Fruit fly (Drosophila melanogaster) whole organism, embryonic: Measurements from ENCODE around the gene CG7366.
A peak's percentile ranks its signal among the peaks of the same experiment; 100 is the strongest.

ENCODE experiments used
- Adf1 ChIP-seq: fragments of 200-800 bp; sonication (Bioruptor generic); IDR thresholded peaks from 2 replicates; pipeline ENCODE4 v1.3.6; 2022; ENCODE audit warnings: missing biosample characterization, missing genetic modification characterization
- CG11456 ChIP-seq: fragments of 200-800 bp; sonication (Bioruptor generic); IDR thresholded peaks from 3 replicates; pipeline ENCODE4 v1.3.6; 2022; ENCODE audit warnings: missing biosample characterization, missing genetic modification characterization
- CG12219 ChIP-seq: fragments of 200-800 bp; sonication (Bioruptor generic); optimal IDR thresholded peaks from 3 replicates; lab custom pipeline; 2018; ENCODE audit warnings: missing biosample characterization, mild to moderate bottlenecking, missing genetic modification characterization
- CG14050 ChIP-seq: fragments of 200-800 bp; sonication (Bioruptor generic); IDR thresholded peaks from 3 replicates; pipeline ENCODE4 v1.3.6; 2022; ENCODE audit warnings: missing biosample characterization, missing genetic modification characterization
- CG14710 ChIP-seq: fragments of 200-800 bp; sonication (Bioruptor generic); optimal IDR thresholded peaks from 3 replicates; lab custom pipeline; 2019; ENCODE audit warnings: missing biosample characterization, mild to moderate bottlenecking, missing genetic modification characterization, moderate library complexity
- CG16813 ChIP-seq: fragments of 200-800 bp; sonication (Bioruptor generic); IDR thresholded peaks from 3 replicates; pipeline ENCODE4 v1.3.6; 2022; ENCODE audit warnings: missing biosample characterization, missing genetic modification characterization; ENCODE audit not compliant: partially characterized antibody
- CG17612 ChIP-seq: fragments of 200-800 bp; sonication (Bioruptor generic); IDR thresholded peaks from 2 replicates; pipeline ENCODE4 v1.3.6; 2022; ENCODE audit warnings: missing biosample characterization, missing genetic modification characterization
- CG2875 ChIP-seq: fragments of 200-800 bp; sonication (Bioruptor generic); optimal IDR thresholded peaks from 2 replicates; lab custom pipeline; 2017; ENCODE audit warnings: missing biosample characterization, mild to moderate bottlenecking, missing genetic modification characterization, missing genetic modification reagents
- CG31441 ChIP-seq: fragments of 200-800 bp; sonication (Bioruptor generic); IDR thresholded peaks from 2 replicates; pipeline ENCODE4 v1.3.6; 2022; ENCODE audit warnings: missing biosample characterization, missing genetic modification characterization
- CG32772 ChIP-seq: fragments of 200-800 bp; sonication (Bioruptor generic); IDR thresholded peaks from 2 replicates; pipeline ENCODE4 v1.3.6; 2022; ENCODE audit warnings: missing biosample characterization, missing genetic modification characterization
- CG34224 ChIP-seq: fragments of 200-800 bp; sonication (Bioruptor generic); IDR thresholded peaks from 3 replicates; pipeline ENCODE4 v1.3.6; 2022; ENCODE audit warnings: missing biosample characterization, missing genetic modification characterization; ENCODE audit not compliant: partially characterized antibody
- CG3847 ChIP-seq: fragments of 200-800 bp; sonication (Bioruptor generic); IDR thresholded peaks from 2 replicates; pipeline ENCODE4 v1.3.6; 2022; ENCODE audit warnings: missing biosample characterization, missing genetic modification characterization
- CG42726 ChIP-seq: fragments of 200-800 bp; sonication (Bioruptor generic); IDR thresholded peaks from 2 replicates; pipeline ENCODE4 v1.3.6; 2022; ENCODE audit warnings: missing biosample characterization, missing genetic modification characterization; ENCODE audit not compliant: partially characterized antibody
- CG4404 ChIP-seq: fragments of 200-800 bp; sonication (Bioruptor generic); IDR thresholded peaks from 2 replicates; pipeline ENCODE4 v1.3.6; 2022; ENCODE audit warnings: missing biosample characterization, missing genetic modification characterization
- CG4854 ChIP-seq: fragments of 200-800 bp; sonication (Bioruptor generic); optimal IDR thresholded peaks from 2 replicates; lab custom pipeline; 2016; ENCODE audit warnings: missing biosample characterization, missing genetic modification characterization, inconsistent platforms
- CG6765 ChIP-seq: fragments of 200-800 bp; sonication (Bioruptor generic); optimal IDR thresholded peaks from 3 replicates; lab custom pipeline; 2017; ENCODE audit warnings: missing biosample characterization, mild to moderate bottlenecking, missing genetic modification characterization
- CG6791 ChIP-seq: fragments of 200-800 bp; sonication (Bioruptor generic); IDR thresholded peaks from 3 replicates; pipeline ENCODE4 v1.3.6; 2022; ENCODE audit warnings: missing biosample characterization, missing genetic modification characterization; ENCODE audit not compliant: partially characterized antibody
- CG7556 ChIP-seq: fragments of 200-800 bp; sonication (Bioruptor generic); optimal IDR thresholded peaks from 2 replicates; lab custom pipeline; 2017; ENCODE audit warnings: missing biosample characterization, mild to moderate bottlenecking, missing genetic modification characterization
- CG7963 ChIP-seq: fragments of 200-800 bp; sonication (Bioruptor generic); IDR thresholded peaks from 3 replicates; pipeline ENCODE4 v1.3.6; 2022; ENCODE audit warnings: missing biosample characterization, missing genetic modification characterization; ENCODE audit not compliant: partially characterized antibody
- CG8290 ChIP-seq, 3 experiments: fragments of 200-800 bp; sonication (Bioruptor generic); optimal IDR thresholded peaks; 2 replicates each; lab custom pipeline; 2016 to 2019; ENCODE audit warnings: missing biosample characterization in 3 of 3, missing genetic modification characterization in 3 of 3, mild to moderate bottlenecking in 2 of 3, moderate library complexity in 1 of 3
- D ChIP-seq, 2 experiments: fragments of 200-800 bp in 1 of 2; fragments of >200 bp in 1 of 2; sonication (Bioruptor generic) in 1 of 2; optimal IDR thresholded peaks; 2 replicates in 1 of 2; 3 replicates in 1 of 2; lab custom pipeline; 2017; ENCODE audit warnings: mild to moderate bottlenecking in 1 of 2, missing biosample characterization in 1 of 2, missing genetic modification characterization in 1 of 2, missing genetic modification reagents in 1 of 2
- Dad ChIP-seq: fragments of 200-800 bp; sonication (Bioruptor generic); optimal IDR thresholded peaks from 3 replicates; lab custom pipeline; 2016; ENCODE audit warnings: missing biosample characterization, missing genetic modification characterization
- Dip3 ChIP-seq: fragments of 200-800 bp; sonication (Bioruptor generic); optimal IDR thresholded peaks from 3 replicates; lab custom pipeline; 2016; ENCODE audit warnings: missing biosample characterization, missing genetic modification characterization
- Fer3 ChIP-seq: fragments of 200-800 bp; sonication (Bioruptor generic); optimal IDR thresholded peaks from 2 replicates; lab custom pipeline; 2018; ENCODE audit warnings: missing biosample characterization, mild to moderate bottlenecking, missing genetic modification characterization, moderate library complexity
- Hand ChIP-seq: fragments of 200-800 bp; sonication (Bioruptor generic); optimal IDR thresholded peaks from 2 replicates; lab custom pipeline; 2017; ENCODE audit warnings: mild to moderate bottlenecking, missing biosample characterization, missing genetic modification reagents, missing genetic modification characterization
- Mad ChIP-seq: fragments of 200-800 bp; sonication (Bioruptor generic); optimal IDR thresholded peaks from 2 replicates; lab custom pipeline; 2016; ENCODE audit warnings: missing biosample characterization, missing genetic modification characterization
- Nf-YA ChIP-seq: fragments of 200-800 bp; sonication (Bioruptor generic); IDR thresholded peaks from 2 replicates; pipeline ENCODE4 v1.3.6; 2022; ENCODE audit warnings: missing biosample characterization, missing genetic modification characterization
- Nf-YC ChIP-seq: fragments of 200-800 bp; optimal IDR thresholded peaks from 3 replicates; lab custom pipeline; 2019; ENCODE audit warnings: missing biosample characterization, mild to moderate bottlenecking, missing genetic modification characterization, moderate library complexity
- ab ChIP-seq: fragments of 200-800 bp; sonication (Bioruptor generic); optimal IDR thresholded peaks from 2 replicates; lab custom pipeline; 2016; ENCODE audit warnings: missing biosample characterization, missing genetic modification characterization
- caup ChIP-seq: fragments of 200-800 bp; sonication (Bioruptor generic); optimal IDR thresholded peaks from 3 replicates; lab custom pipeline; 2017; ENCODE audit warnings: missing biosample characterization, mild to moderate bottlenecking, missing genetic modification characterization, moderate library complexity; ENCODE audit not compliant: severe bottlenecking
- crc ChIP-seq: fragments of 200-800 bp; sonication (Bioruptor generic); optimal IDR thresholded peaks from 2 replicates; lab custom pipeline; 2016; ENCODE audit warnings: missing biosample characterization, missing genetic modification characterization
- crol ChIP-seq: fragments of 200-800 bp; sonication (Bioruptor generic); IDR thresholded peaks from 2 replicates; pipeline ENCODE4 v1.3.6; 2022; ENCODE audit warnings: missing biosample characterization, missing genetic modification characterization
- dan ChIP-seq: fragments of 200-800 bp; sonication (Bioruptor generic); IDR thresholded peaks from 2 replicates; pipeline ENCODE4 v1.3.6; 2022; ENCODE audit warnings: missing biosample characterization, missing genetic modification characterization
- danr ChIP-seq: fragments of 200-800 bp; sonication (Bioruptor generic); IDR thresholded peaks from 2 replicates; pipeline ENCODE4 v1.3.6; 2022; ENCODE audit warnings: missing biosample characterization, missing genetic modification characterization
- dmrt11E ChIP-seq: fragments of 200-800 bp; sonication (Bioruptor generic); optimal IDR thresholded peaks from 3 replicates; lab custom pipeline; 2018; ENCODE audit warnings: missing biosample characterization, mild to moderate bottlenecking, missing genetic modification characterization, moderate library complexity
- ewg ChIP-seq: fragments of 200-800 bp; sonication (Bioruptor generic); optimal IDR thresholded peaks from 3 replicates; lab custom pipeline; 2017; ENCODE audit warnings: mild to moderate bottlenecking, missing biosample characterization, missing genetic modification reagents, missing genetic modification characterization
- exex ChIP-seq: fragments of 200-800 bp; sonication (Bioruptor generic); optimal IDR thresholded peaks from 4 replicates; lab custom pipeline; 2018; ENCODE audit warnings: missing biosample characterization, mild to moderate bottlenecking, missing genetic modification characterization, moderate library complexity
- fu2 ChIP-seq: fragments of 200-800 bp; sonication (Bioruptor generic); optimal IDR thresholded peaks from 2 replicates; lab custom pipeline; 2016; ENCODE audit warnings: missing biosample characterization, missing genetic modification characterization
- hb ChIP-seq: fragments of 200-800 bp; sonication (Bioruptor generic); IDR thresholded peaks from 3 replicates; pipeline ENCODE4 v1.3.6; 2022; ENCODE audit warnings: missing biosample characterization, missing genetic modification characterization; ENCODE audit not compliant: partially characterized antibody
- hth ChIP-seq: fragments of >200 bp; optimal IDR thresholded peaks from 2 replicates; lab custom pipeline; 2017; ENCODE audit warnings: inconsistent platforms
- lmd ChIP-seq: fragments of 200-800 bp; sonication (Bioruptor generic); IDR thresholded peaks from 2 replicates; pipeline ENCODE4 v1.3.6; 2022; ENCODE audit warnings: missing biosample characterization, missing genetic modification characterization
- lola ChIP-seq, 3 experiments: fragments of >200 bp in 2 of 3; fragments of 200-800 bp in 1 of 3; sonication (Bioruptor generic) in 1 of 3; optimal IDR thresholded peaks; 2 replicates each; lab custom pipeline; 2017 to 2019; ENCODE audit warnings: missing biosample characterization in 3 of 3, missing genetic modification characterization in 3 of 3, mild to moderate bottlenecking in 1 of 3, moderate library complexity in 1 of 3
- nerfin-1 ChIP-seq: fragments of 200-800 bp; sonication (Bioruptor generic); optimal IDR thresholded peaks from 3 replicates; lab custom pipeline; 2019; ENCODE audit warnings: missing biosample characterization, mild to moderate bottlenecking, missing genetic modification characterization, moderate library complexity
- nerfin-2 ChIP-seq: fragments of 200-800 bp; sonication (Bioruptor generic); IDR thresholded peaks from 2 replicates; pipeline ENCODE4 v1.3.6; 2022; ENCODE audit warnings: missing biosample characterization, missing genetic modification characterization; ENCODE audit not compliant: partially characterized antibody
- pita ChIP-seq: fragments of 200-800 bp; sonication (Bioruptor generic); optimal IDR thresholded peaks from 2 replicates; lab custom pipeline; 2017; ENCODE audit warnings: missing biosample characterization, mild to moderate bottlenecking, missing genetic modification characterization
- ranshi ChIP-seq: fragments of 200-800 bp; sonication (Bioruptor generic); IDR thresholded peaks from 2 replicates; pipeline ENCODE4 v1.3.6; 2022; ENCODE audit warnings: missing biosample characterization, missing genetic modification characterization
- slp2 ChIP-seq: fragments of 200-800 bp; sonication (Bioruptor generic); optimal IDR thresholded peaks from 2 replicates; lab custom pipeline; 2016; ENCODE audit warnings: missing biosample characterization, missing genetic modification characterization
- twi ChIP-seq: fragments of 200-800 bp; optimal IDR thresholded peaks from 2 replicates; lab custom pipeline; 2019; ENCODE audit warnings: missing biosample characterization, mild to moderate bottlenecking, missing genetic modification characterization, moderate library complexity

Gene CG7366

DNA sequence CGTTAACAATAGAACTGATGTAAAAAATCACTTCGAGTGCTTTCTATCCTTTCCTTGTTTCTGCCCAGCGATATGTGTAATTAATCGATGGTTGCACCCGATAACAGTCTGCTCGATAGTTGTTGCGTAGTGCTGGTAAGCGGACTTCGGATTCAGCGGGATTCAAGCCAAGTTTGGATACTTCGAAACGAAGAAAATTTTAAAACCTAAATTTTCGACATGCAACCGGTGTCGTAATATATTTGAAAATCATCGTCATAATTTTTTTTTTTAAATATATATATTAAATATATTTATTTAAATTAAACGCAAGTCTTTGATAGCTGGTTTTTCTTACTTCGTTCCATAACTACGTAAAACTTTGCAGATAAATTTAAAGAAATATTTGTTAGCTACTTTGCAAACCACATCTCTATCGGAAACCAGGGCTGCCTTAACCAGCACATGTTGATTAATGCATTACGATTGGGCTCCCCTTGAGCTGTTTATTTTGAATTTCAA, 4.4 kb downstream of the CG7366 start, which contains the start of the genes UbcE2M and Dhps (continued):
- TF ChIP-seq CG6791, result peak; percentile 82
- no peak for TF ChIP-seq CG31441
- TF ChIP-seq CG42726 (GFP tag; lab: Robert Waterston, UW), result peak; percentile 53
- peak; percentile 63 for TF ChIP-seq CG32772 (GFP tag; lab: Robert Waterston, UW)
- TF ChIP-seq lmd, result peak; percentile 61
- TF ChIP-seq CG7556 (GFP tag; lab: Kevin White, UChicago), result peak; percentile 70
- TF ChIP-seq Hand (GFP tag; lab: Kevin White, UChicago), result peak; percentile 19
- peak; percentile 56; the same call in 1 of the 2 replicates for TF ChIP-seq ranshi
- no peak for TF ChIP-seq crol (GFP tag; lab: Robert Waterston, UW)
- TF ChIP-seq ab (GFP tag; lab: Kevin White, UChicago), result no peak
- TF ChIP-seq CG34224, result peak; percentile 59
- TF ChIP-seq Nf-YA (GFP tag; lab: Robert Waterston, UW), result no peak
- TF ChIP-seq CG11456 (GFP tag; lab: Robert Waterston, UW), result peak; percentile 80
- TF ChIP-seq danr, result no peak
- peak; percentile 87 for TF ChIP-seq CG3847 (GFP tag; lab: Robert Waterston, UW)
- TF ChIP-seq ewg, result no peak
- TF ChIP-seq twi (tag; lab: Kevin White, UChicago), result peak; percentile 85
- TF ChIP-seq CG17612, result no peak
- peak; percentile 19 for TF ChIP-seq CG4854 (GFP tag; lab: Kevin White, UChicago)
- TF ChIP-seq fu2 (GFP tag; lab: Kevin White, UChicago), result peak; percentile 64
- no peak for TF ChIP-seq D (optimal IDR thresholded peaks at IDR 0.05; lab: Kevin White, UChicago)
- peak; percentile 52 for TF ChIP-seq D (GFP tag; optimal IDR thresholded peaks at IDR 0.05; lab: Kevin White, UChicago)
- TF ChIP-seq CG16813, result peak; percentile 82
- TF ChIP-seq CG14050 (GFP tag; lab: Robert Waterston, UW), result peak; percentile 46; the same call in 1 of the 3 replicates
- no peak for TF ChIP-seq Mad (GFP tag; lab: Kevin White, UChicago)
- TF ChIP-seq dmrt11E (tag; lab: Kevin White, UChicago), result peak; percentile 76
- peak; percentile 63; the same call in 2 of the 3 replicates for TF ChIP-seq CG7963 (GFP tag; lab: Robert Waterston, UW)
- TF ChIP-seq hth, result no peak
- TF ChIP-seq hb (GFP tag; lab: Robert Waterston, UW), result peak; percentile 21; the same call in 2 of the 3 replicates
- TF ChIP-seq exex (tag; lab: Kevin White, UChicago), result no peak
- TF ChIP-seq CG14710 (tag; lab: Kevin White, UChicago), result peak; percentile 85
- peak; percentile 36 for TF ChIP-seq caup (GFP tag; lab: Kevin White, UChicago)
- TF ChIP-seq CG2875 (GFP tag; lab: Kevin White, UChicago), result no peak
- no peak for TF ChIP-seq CG12219 (GFP tag; lab: Kevin White, UChicago)
- peak; percentile 76 for TF ChIP-seq Fer3
- peak; percentile 49 for TF ChIP-seq Dip3 (GFP tag; lab: Kevin White, UChicago)
- no peak for TF ChIP-seq Nf-YC (tag; lab: Kevin White, UChicago)
- no peak for TF ChIP-seq dan (GFP tag; lab: Robert Waterston, UW)
- peak; percentile 62 for TF ChIP-seq CG4404 (GFP tag; lab: Robert Waterston, UW)
- TF ChIP-seq crc (GFP tag; lab: Kevin White, UChicago), result no peak
- TF ChIP-seq lola (GFP tag; optimal IDR thresholded peaks at IDR 0.05; lab: Kevin White, UChicago), result peak in 1 of 3 experiments; percentile 78
- TF ChIP-seq pita, result no peak
- no peak for TF ChIP-seq nerfin-1 (tag; lab: Kevin White, UChicago)
- peak; percentile 53 for TF ChIP-seq nerfin-2 (GFP tag; lab: Robert Waterston, UW)
- peak; percentile 27; the same call in 1 of the 2 replicates for TF ChIP-seq Adf1 (GFP tag; lab: Robert Waterston, UW)
- TF ChIP-seq Dad (GFP tag; lab: Kevin White, UChicago), result no peak
- TF ChIP-seq slp2 (GFP tag; lab: Kevin White, UChicago), result no peak
- TF ChIP-seq CG8290 (GFP tag; optimal IDR thresholded peaks at IDR 0.05; lab: Kevin White, UChicago), result peak; percentile 53
- TF ChIP-seq CG8290 (tag; optimal IDR thresholded peaks at IDR 0.05; lab: Kevin White, UChicago), result peak in 1 of 2 experiments; percentile 1
- peak; percentile 59 for TF ChIP-seq CG6765 (GFP tag; lab: Kevin White, UChicago)
